Worm (Caenorhabditis elegans): ENCODE measurements around the gene F55C9.5.
"Not testable (repeated sequence)": the region's sequence is repeated elsewhere in the genome, so short reads cannot be mapped to it uniquely, and the experiment has no call there.

Gene F55C9.5

ce11 chrV:19296723-19297122 lies 3.8 kb upstream of the F55C9.5 start, which contains the start of gene F55C9.6:
Gene F55C9.6 (minus strand): TSS chrV:19296823.
- TF ChIP-seq unc-62 (GFP tag; optimal IDR thresholded peaks at IDR 0.05): no peak

ce11 chrV:19288073-19288805 lies 4.7 kb downstream of the F55C9.5 start, which contains the start of the genes F55C9.3 and fbxb-57:
Gene F55C9.3 (minus strand): TSS chrV:19288173.
Gene fbxb-57 (plus strand): TSS chrV:19288755.
- no peak for TF ChIP-seq unc-62 (GFP tag; optimal IDR thresholded peaks at IDR 0.05)

- no peak for TF ChIP-seq unc-62 (GFP tag; optimal IDR thresholded peaks at IDR 0.05)
These were observed 7.0 kb downstream of the F55C9.5 start for ce11 chrV:19285921-19286320.

ce11 chrV:19282314-19282713 lies 10.6 kb downstream of the F55C9.5 start, which contains the start of gene fbxb-117:
Gene fbxb-117 (plus strand): TSS chrV:19282614.
- no peak for TF ChIP-seq unc-62 (GFP tag; optimal IDR thresholded peaks at IDR 0.05)

- TF ChIP-seq unc-62 (GFP tag; optimal IDR thresholded peaks at IDR 0.05): no peak
These were observed 13.0 kb downstream of the F55C9.5 start, which contains the start of gene F21D9.8 for ce11 chrV:19279888-19280287. Gene F21D9.8 (minus strand): TSS chrV:19279988.

- TF ChIP-seq unc-62 (GFP tag; optimal IDR thresholded peaks at IDR 0.05): no peak
These were observed 14.4 kb downstream of the F55C9.5 start for ce11 chrV:19278488-19278887.

ce11 chrV:19276354-19276753 lies 16.6 kb downstream of the F55C9.5 start:
- TF ChIP-seq unc-62 (GFP tag; optimal IDR thresholded peaks at IDR 0.05): no peak

ce11 chrV:19264148-19264547 lies 28.8 kb downstream of the F55C9.5 start, which contains the start of gene F21D9.1:
Gene F21D9.1 (plus strand): TSS chrV:19264448.
- not testable (repeated sequence) for TF ChIP-seq unc-62 (GFP tag; optimal IDR thresholded peaks at IDR 0.05)

ce11 chrV:19262349-19262748 lies 30.6 kb downstream of the F55C9.5 start, which contains the start of gene F21D9.2:
Gene F21D9.2 (minus strand): TSS chrV:19262449.
- TF ChIP-seq unc-62 (GFP tag; optimal IDR thresholded peaks at IDR 0.05): no peak

- no peak for TF ChIP-seq unc-62 (GFP tag; optimal IDR thresholded peaks at IDR 0.05)
These were observed 32.2 kb downstream of the F55C9.5 start for ce11 chrV:19260686-19261085.

ce11 chrV:19259403-19259802 lies 33.5 kb downstream of the F55C9.5 start:
- TF ChIP-seq unc-62 (GFP tag; optimal IDR thresholded peaks at IDR 0.05): no peak

ce11 chrV:19257653-19258052 lies 35.3 kb downstream of the F55C9.5 start, which contains the start of gene F21D9.3:
Gene F21D9.3 (minus strand): TSS chrV:19257753.
- no peak for TF ChIP-seq unc-62 (GFP tag; optimal IDR thresholded peaks at IDR 0.05)

ce11 chrV:19253520-19253919 lies 39.4 kb downstream of the F55C9.5 start, which contains the start of gene F21D9.4:
Gene F21D9.4 (plus strand): TSS chrV:19253820.
- no peak for TF ChIP-seq unc-62 (GFP tag; optimal IDR thresholded peaks at IDR 0.05)

ce11 chrV:19251844-19252243 lies 41.1 kb downstream of the F55C9.5 start, which contains the start of gene F21D9.11:
Gene F21D9.11 (plus strand): TSS chrV:19252144.
- no peak for TF ChIP-seq unc-62 (GFP tag; optimal IDR thresholded peaks at IDR 0.05)

- no peak for TF ChIP-seq unc-62 (GFP tag; optimal IDR thresholded peaks at IDR 0.05)
These were observed 41.9 kb downstream of the F55C9.5 start, which contains the start of gene str-81 for ce11 chrV:19250983-19251382. Gene str-81 (minus strand): TSS chrV:19251083.

Data from whole organism, dauer.